Worm (Caenorhabditis elegans): ENCODE measurements around the gene C01G10.4.
A peak's percentile ranks its signal among the peaks of the same experiment; 100 is the strongest.

Gene C01G10.4

ce11 chrV:15089438-15089837 is at the start of gene C01G10.4, which contains the start of gene C01G10.5:
Gene C01G10.4 (plus strand): TSS chrV:15089740.
Gene C01G10.5 (minus strand): TSS chrV:15089538.
- no peak for TF ChIP-seq dao-5 (tag; optimal IDR thresholded peaks at IDR 0.05)

DNA sequence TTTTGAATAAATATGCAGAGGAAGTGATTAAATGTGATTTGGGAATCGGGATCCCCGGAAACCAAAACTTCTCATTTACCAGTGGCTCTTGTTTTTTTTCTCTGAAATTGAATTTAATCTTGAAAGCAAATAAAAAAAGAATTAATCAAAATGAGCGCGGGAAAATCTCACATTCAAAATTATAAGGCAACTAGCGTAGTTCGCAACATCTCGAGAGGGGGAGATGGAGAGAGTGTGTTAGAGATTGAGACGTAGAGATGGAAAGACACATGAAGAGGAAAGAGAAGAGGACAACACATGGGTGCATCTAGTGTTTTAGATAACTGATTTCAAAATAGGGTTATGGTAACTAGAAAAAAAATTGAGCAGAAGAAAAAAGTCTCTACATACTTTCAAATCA is 41.4 kb upstream of the C01G10.4 start, which contains the start of gene sdc-3:
Gene sdc-3, minus strand, starts transcription at position 101 of the 400 bp plus-strand sequence.
- TF ChIP-seq dao-5 (tag; optimal IDR thresholded peaks at IDR 0.05) (no peak), him-1 (tag; optimal IDR thresholded peaks at IDR 0.05) (no peak), W03F9.2 (tag; optimal IDR thresholded peaks at IDR 0.05) (no peak)

- no peak for TF ChIP-seq him-1 (tag; optimal IDR thresholded peaks at IDR 0.05)
- no peak for TF ChIP-seq dao-5 (tag; optimal IDR thresholded peaks at IDR 0.05)
- TF ChIP-seq W03F9.2 (tag; optimal IDR thresholded peaks at IDR 0.05): no peak
Observed at ce11 chrV:15051720-15052119, 37.8 kb upstream of the C01G10.4 start.

- TF ChIP-seq dao-5 (tag; optimal IDR thresholded peaks at IDR 0.05): no peak
- TF ChIP-seq W03F9.2 (tag; optimal IDR thresholded peaks at IDR 0.05): no peak
- no peak for TF ChIP-seq him-1 (tag; optimal IDR thresholded peaks at IDR 0.05)
Observed at ce11 chrV:15052368-15052767, 37.2 kb upstream of the C01G10.4 start, which contains the start of the genes fbxa-82 and C25D7.5. Gene fbxa-82 (minus strand): TSS chrV:15052530. Gene C25D7.5 (plus strand): TSS chrV:15052650.

- TF ChIP-seq dao-5 (tag; optimal IDR thresholded peaks at IDR 0.05) (no peak), him-1 (tag; optimal IDR thresholded peaks at IDR 0.05) (no peak), W03F9.2 (tag; optimal IDR thresholded peaks at IDR 0.05) (no peak)
Observed at ce11 chrV:15054733-15055132, 34.8 kb upstream of the C01G10.4 start.

DNA sequence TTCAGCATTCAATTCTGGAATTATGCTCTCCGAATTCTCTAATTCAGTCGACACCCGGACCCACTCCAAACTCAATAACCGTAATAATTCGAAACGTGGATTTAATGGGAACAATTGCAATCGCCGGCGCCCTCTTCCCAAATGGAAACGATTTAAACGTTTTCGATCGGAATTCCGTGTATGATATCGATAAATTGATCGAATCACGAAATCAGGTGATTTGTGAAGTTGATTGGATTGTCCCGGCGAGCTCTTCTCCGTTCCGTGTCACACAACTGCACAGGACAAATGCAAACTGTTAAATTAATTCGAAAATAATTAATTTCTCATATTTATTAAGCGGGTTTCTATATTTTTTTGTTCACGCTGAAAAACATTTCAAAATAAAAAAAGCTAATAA is 33.7 kb upstream of the C01G10.4 start, which contains the start of gene C25D7.16:
Gene C25D7.16, plus strand, starts transcription at position 301 of the 400 bp plus-strand sequence.
- TF ChIP-seq W03F9.2 (tag; optimal IDR thresholded peaks at IDR 0.05) (no peak), dao-5 (tag; optimal IDR thresholded peaks at IDR 0.05) (no peak), him-1 (tag; optimal IDR thresholded peaks at IDR 0.05) (no peak)

DNA sequence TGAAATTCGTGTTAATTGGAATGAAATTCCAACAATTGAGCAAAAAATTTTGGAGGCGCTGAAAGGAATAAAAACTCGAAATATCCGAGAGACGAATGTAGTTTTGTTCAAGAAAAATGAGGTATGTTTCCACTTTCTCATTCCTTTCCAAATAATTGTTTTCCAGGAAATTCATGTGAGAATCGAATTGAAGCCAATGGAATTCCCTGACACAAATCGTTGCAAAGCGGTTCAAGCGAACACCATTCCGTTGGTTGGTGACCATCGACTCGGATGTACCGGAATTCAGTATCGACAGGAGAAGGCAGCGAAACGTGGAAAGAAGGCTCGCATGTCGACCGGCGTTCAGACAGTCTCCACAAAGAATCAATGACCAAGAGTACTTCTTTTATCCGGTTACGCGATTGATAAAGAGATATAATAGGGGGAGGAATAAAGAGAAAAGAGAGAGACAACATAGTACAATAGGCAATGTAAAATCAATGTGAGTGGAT is 33.1 kb upstream of the C01G10.4 start:
- TF ChIP-seq dao-5 (tag; optimal IDR thresholded peaks at IDR 0.05) (no peak), W03F9.2 (tag; optimal IDR thresholded peaks at IDR 0.05) (no peak), him-1 (tag; optimal IDR thresholded peaks at IDR 0.05) (no peak)

DNA sequence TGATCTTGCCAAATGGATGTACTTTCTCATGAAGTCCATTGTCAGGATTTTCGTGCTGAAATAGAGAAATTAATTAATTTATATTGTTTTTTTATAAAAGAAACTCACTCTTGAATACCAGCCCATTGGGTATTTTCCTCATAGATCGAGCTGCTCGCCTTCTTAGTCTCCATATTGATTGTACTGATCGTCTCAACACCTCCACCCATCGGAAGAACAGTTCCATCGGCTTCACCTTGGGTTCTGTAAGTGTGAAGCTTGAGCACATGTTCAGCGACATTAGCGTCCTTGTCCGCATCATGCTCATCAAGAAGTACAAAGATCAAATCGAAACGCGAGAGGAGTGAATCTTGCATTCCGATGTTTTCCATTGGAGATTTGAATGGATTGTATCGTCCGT is 31.8 kb upstream of the C01G10.4 start:
- TF ChIP-seq dao-5 (tag; optimal IDR thresholded peaks at IDR 0.05): no peak
- TF ChIP-seq him-1 (tag; optimal IDR thresholded peaks at IDR 0.05): no peak
- no peak for TF ChIP-seq W03F9.2 (tag; optimal IDR thresholded peaks at IDR 0.05)

ce11 chrV:15058423-15058822 is 31.1 kb upstream of the C01G10.4 start:
- TF ChIP-seq W03F9.2 (tag; optimal IDR thresholded peaks at IDR 0.05) (no peak), dao-5 (tag; optimal IDR thresholded peaks at IDR 0.05) (no peak), him-1 (tag; optimal IDR thresholded peaks at IDR 0.05) (no peak)

DNA sequence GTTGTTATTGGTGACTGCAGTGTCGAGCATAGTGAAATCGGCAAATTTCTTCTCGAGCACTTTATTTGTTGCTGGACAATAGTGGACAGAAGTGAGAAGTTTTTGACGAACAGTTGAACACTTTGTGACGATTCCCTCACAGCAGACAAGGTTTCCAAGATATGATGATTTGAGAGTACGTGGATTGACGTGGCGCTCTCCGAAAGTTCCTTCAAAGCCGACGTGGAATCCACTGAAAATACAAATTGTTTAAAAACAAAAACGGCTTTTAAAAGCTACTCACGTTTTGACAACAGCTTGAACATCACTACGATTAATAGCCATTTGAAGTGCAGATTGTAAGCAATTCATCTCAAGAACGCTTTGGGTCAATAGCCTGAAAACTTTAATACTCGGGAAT is 30.6 kb upstream of the C01G10.4 start:
- no peak for TF ChIP-seq dao-5 (tag; optimal IDR thresholded peaks at IDR 0.05)
- no peak for TF ChIP-seq W03F9.2 (tag; optimal IDR thresholded peaks at IDR 0.05)
- TF ChIP-seq him-1 (tag; optimal IDR thresholded peaks at IDR 0.05): no peak

- TF ChIP-seq him-1 (tag; optimal IDR thresholded peaks at IDR 0.05): no peak
- peak; percentile 32 for TF ChIP-seq W03F9.2 (tag; optimal IDR thresholded peaks at IDR 0.05)
- TF ChIP-seq dao-5 (tag; optimal IDR thresholded peaks at IDR 0.05): no peak
Observed at ce11 chrV:15059534-15059933, 30.0 kb upstream of the C01G10.4 start, which contains the start of the genes mcm-3 and C25D7.15. Gene mcm-3 (minus strand): TSS chrV:15059599. Gene C25D7.15 (plus strand): TSS chrV:15059808.

- TF ChIP-seq him-1 (tag; optimal IDR thresholded peaks at IDR 0.05) (no peak), dao-5 (tag; optimal IDR thresholded peaks at IDR 0.05) (no peak), W03F9.2 (tag; optimal IDR thresholded peaks at IDR 0.05) (no peak)
Observed at ce11 chrV:15060595-15060994, 28.9 kb upstream of the C01G10.4 start.

- TF ChIP-seq him-1 (tag; optimal IDR thresholded peaks at IDR 0.05) (no peak), W03F9.2 (tag; optimal IDR thresholded peaks at IDR 0.05) (no peak), dao-5 (tag; optimal IDR thresholded peaks at IDR 0.05) (no peak)
Observed at ce11 chrV:15063987-15064386, 25.6 kb upstream of the C01G10.4 start, which contains the start of gene rap-2. Gene rap-2 (minus strand): TSS chrV:15064087.

ce11 chrV:15065068-15065744 is 24.3 kb upstream of the C01G10.4 start, which contains the start of gene C25D7.9:
Gene C25D7.9 (plus strand): TSS chrV:15065135.
- TF ChIP-seq dao-5 (tag; optimal IDR thresholded peaks at IDR 0.05) (no peak), him-1 (tag; optimal IDR thresholded peaks at IDR 0.05) (no peak), W03F9.2 (tag; optimal IDR thresholded peaks at IDR 0.05) (no peak)
